Fruit fly (Drosophila melanogaster) whole organism, embryonic: ENCODE measurements around the gene Jhbp7.

ENCODE experiments used
- CG10209 ChIP-seq: fragments of 200-800 bp; sonication (Bioruptor generic); optimal IDR thresholded peaks from 3 replicates; lab custom pipeline; 2017; ENCODE audit warnings: missing biosample characterization, mild to moderate bottlenecking, missing genetic modification characterization, missing genetic modification reagents
- CG10543 ChIP-seq: fragments of 200-800 bp; sonication (Bioruptor generic); optimal IDR thresholded peaks from 3 replicates; lab custom pipeline; 2017; ENCODE audit warnings: missing biosample characterization, mild to moderate bottlenecking, missing genetic modification characterization, moderate library complexity
- CG11723 ChIP-seq: fragments of 200-800 bp; sonication (Bioruptor generic); optimal IDR thresholded peaks from 2 replicates; lab custom pipeline; 2017; ENCODE audit warnings: missing biosample characterization, mild to moderate bottlenecking, missing genetic modification characterization
- CG12104 ChIP-seq: fragments of 200-800 bp; sonication (Bioruptor generic); optimal IDR thresholded peaks from 3 replicates; lab custom pipeline; 2016; ENCODE audit warnings: missing biosample characterization, missing genetic modification characterization
- CG12236 ChIP-seq: fragments of 200-800 bp; sonication (Bioruptor generic); optimal IDR thresholded peaks from 2 replicates; lab custom pipeline; 2016; ENCODE audit warnings: missing biosample characterization, missing genetic modification characterization
- CG14441 ChIP-seq: fragments of 200-800 bp; sonication (Bioruptor generic); IDR thresholded peaks from 2 replicates; pipeline ENCODE4 v1.3.6; 2022; ENCODE audit warnings: missing biosample characterization, missing genetic modification characterization
- CG14965 ChIP-seq: fragments of 200-800 bp; sonication (Bioruptor generic); optimal IDR thresholded peaks from 2 replicates; lab custom pipeline; 2016; ENCODE audit warnings: missing biosample characterization, missing genetic modification characterization, borderline replicate concordance
- CG17186 ChIP-seq: fragments of 200-800 bp; sonication (Bioruptor generic); optimal IDR thresholded peaks from 3 replicates; lab custom pipeline; 2017; ENCODE audit warnings: missing biosample characterization, missing genetic modification reagents, missing genetic modification characterization
- CG2199 ChIP-seq: fragments of 200-800 bp; sonication (Bioruptor generic); IDR thresholded peaks from 3 replicates; pipeline ENCODE4 v1.3.6; 2022; ENCODE audit warnings: missing biosample characterization, missing genetic modification characterization
- CG31441 ChIP-seq: fragments of 200-800 bp; sonication (Bioruptor generic); IDR thresholded peaks from 2 replicates; pipeline ENCODE4 v1.3.6; 2022; ENCODE audit warnings: missing biosample characterization, missing genetic modification characterization
- CG3407 ChIP-seq: fragments of 200-800 bp; sonication (Bioruptor generic); optimal IDR thresholded peaks from 2 replicates; lab custom pipeline; 2018; ENCODE audit warnings: missing biosample characterization, mild to moderate bottlenecking, missing genetic modification characterization
- CG42726 ChIP-seq: fragments of 200-800 bp; sonication (Bioruptor generic); IDR thresholded peaks from 2 replicates; pipeline ENCODE4 v1.3.6; 2022; ENCODE audit warnings: missing biosample characterization, missing genetic modification characterization; ENCODE audit not compliant: partially characterized antibody
- CG5953 ChIP-seq: fragments of 200-800 bp; sonication (Bioruptor generic); IDR thresholded peaks from 2 replicates; pipeline ENCODE4 v1.3.6; 2022; ENCODE audit warnings: missing biosample characterization, missing genetic modification characterization
- CG6175 ChIP-seq: fragments of 200-800 bp; sonication (Bioruptor generic); IDR thresholded peaks from 3 replicates; pipeline ENCODE4 v1.3.6; 2022; ENCODE audit warnings: missing biosample characterization, missing genetic modification characterization
- CG9797 ChIP-seq: fragments of 200-800 bp; sonication (Bioruptor generic); optimal IDR thresholded peaks from 3 replicates; lab custom pipeline; 2018; ENCODE audit warnings: missing biosample characterization, mild to moderate bottlenecking, missing genetic modification characterization
- Camta ChIP-seq: fragments of 200-800 bp; sonication (Bioruptor generic); optimal IDR thresholded peaks from 2 replicates; lab custom pipeline; 2016; ENCODE audit warnings: missing biosample characterization, missing genetic modification characterization
- Ets65A ChIP-seq: fragments of 200-800 bp; sonication (Bioruptor generic); peaks from one replicate; lab custom pipeline; 2016; ENCODE audit warnings: missing biosample characterization, missing genetic modification characterization
- GATAe ChIP-seq: fragments of 200-800 bp; sonication (Bioruptor generic); conservative IDR thresholded peaks from 2 replicates; pipeline ENCODE4 v1.3.6; 2022; ENCODE audit warnings: missing biosample characterization, missing genetic modification characterization
- Gsc ChIP-seq: fragments of 200-800 bp; sonication (Bioruptor generic); IDR thresholded peaks from 2 replicates; pipeline ENCODE4 v1.3.6; 2022; ENCODE audit warnings: missing biosample characterization, missing genetic modification characterization
- HHEX ChIP-seq: fragments of 200-800 bp; sonication (Bioruptor generic); optimal IDR thresholded peaks from 3 replicates; lab custom pipeline; 2017; ENCODE audit warnings: missing biosample characterization, mild to moderate bottlenecking, missing genetic modification characterization, missing genetic modification reagents
- Hmr ChIP-seq: fragments of 200-800 bp; sonication (Bioruptor generic); optimal IDR thresholded peaks from 3 replicates; lab custom pipeline; 2017; ENCODE audit warnings: mild to moderate bottlenecking, missing biosample characterization, missing genetic modification reagents, missing genetic modification characterization
- Hr78 ChIP-seq, 2 experiments: fragments of 200-800 bp in 1 of 2; fragments of >200 bp in 1 of 2; sonication (Bioruptor generic) in 1 of 2; optimal IDR thresholded peaks; 2 replicates each; lab custom pipeline; 2017 to 2019; ENCODE audit warnings: missing biosample characterization in 2 of 2, missing genetic modification characterization in 2 of 2, mild to moderate bottlenecking in 1 of 2, moderate library complexity in 1 of 2
- Jarid2 ChIP-seq: fragments of 200-800 bp; sonication (Bioruptor generic); optimal IDR thresholded peaks from 3 replicates; lab custom pipeline; 2017; ENCODE audit warnings: mild to moderate bottlenecking, missing biosample characterization, missing genetic modification reagents, missing genetic modification characterization
- Lhr ChIP-seq: fragments of 200-800 bp; sonication (Bioruptor generic); optimal IDR thresholded peaks from 3 replicates; lab custom pipeline; 2017; ENCODE audit warnings: mild to moderate bottlenecking, missing biosample characterization, missing genetic modification reagents, missing genetic modification characterization
- Max ChIP-seq: fragments of 200-800 bp; sonication (Bioruptor generic); optimal IDR thresholded peaks from 2 replicates; lab custom pipeline; 2016; ENCODE audit warnings: missing biosample characterization, mild to moderate bottlenecking, missing genetic modification characterization
- Med ChIP-seq: fragments of 200-800 bp; sonication (Bioruptor generic); peaks from one replicate; lab custom pipeline; 2016; ENCODE audit warnings: missing biosample characterization, missing genetic modification characterization, mild to moderate bottlenecking, inconsistent platforms, moderate library complexity
- Pdp1 ChIP-seq, 2 experiments: fragments of 200-800 bp; sonication (Bioruptor generic); optimal IDR thresholded peaks; 3 replicates each; lab custom pipeline; 2016; ENCODE audit warnings: missing biosample characterization in 2 of 2, missing genetic modification characterization in 2 of 2, mild to moderate bottlenecking in 1 of 2, moderate library complexity in 1 of 2
- Ptx1 ChIP-seq: fragments of 200-800 bp; sonication (Bioruptor generic); IDR thresholded peaks from 2 replicates; pipeline ENCODE4 v1.3.6; 2022; ENCODE audit warnings: missing biosample characterization, missing genetic modification characterization
- ara ChIP-seq: fragments of 200-800 bp; sonication (Bioruptor generic); IDR thresholded peaks from 2 replicates; pipeline ENCODE4 v1.3.6; 2022; ENCODE audit warnings: missing biosample characterization, missing genetic modification characterization
- crol ChIP-seq: fragments of 200-800 bp; sonication (Bioruptor generic); IDR thresholded peaks from 2 replicates; pipeline ENCODE4 v1.3.6; 2022; ENCODE audit warnings: missing biosample characterization, missing genetic modification characterization
- exex ChIP-seq: fragments of 200-800 bp; sonication (Bioruptor generic); optimal IDR thresholded peaks from 4 replicates; lab custom pipeline; 2018; ENCODE audit warnings: missing biosample characterization, mild to moderate bottlenecking, missing genetic modification characterization, moderate library complexity
- fd96Cb ChIP-seq: fragments of 200-800 bp; sonication (Bioruptor generic); optimal IDR thresholded peaks from 2 replicates; lab custom pipeline; 2018; ENCODE audit warnings: missing biosample characterization, mild to moderate bottlenecking, missing genetic modification characterization, moderate library complexity
- ken ChIP-seq: fragments of 200-800 bp; sonication (Bioruptor generic); IDR thresholded peaks from 3 replicates; pipeline ENCODE4 v1.3.6; 2022; ENCODE audit warnings: missing biosample characterization, missing genetic modification characterization
- pnt ChIP-seq: fragments of 200-800 bp; sonication (Bioruptor generic); optimal IDR thresholded peaks from 3 replicates; lab custom pipeline; 2016; ENCODE audit warnings: missing biosample characterization, missing genetic modification characterization
- ranshi ChIP-seq: fragments of 200-800 bp; sonication (Bioruptor generic); IDR thresholded peaks from 2 replicates; pipeline ENCODE4 v1.3.6; 2022; ENCODE audit warnings: missing biosample characterization, missing genetic modification characterization
- repo ChIP-seq: fragments of 200-800 bp; sonication (Bioruptor generic); optimal IDR thresholded peaks from 2 replicates; lab custom pipeline; 2016; ENCODE audit warnings: missing biosample characterization, missing genetic modification characterization
- run ChIP-seq: fragments of 200-800 bp; sonication (Bioruptor generic); optimal IDR thresholded peaks from 3 replicates; lab custom pipeline; 2018; ENCODE audit warnings: missing biosample characterization, mild to moderate bottlenecking, missing genetic modification characterization
- schlank ChIP-seq: fragments of 200-800 bp; sonication (Bioruptor generic); optimal IDR thresholded peaks from 2 replicates; lab custom pipeline; 2018; ENCODE audit warnings: missing biosample characterization, mild to moderate bottlenecking, missing genetic modification characterization
- sqz ChIP-seq: fragments of 200-800 bp; sonication (Bioruptor generic); optimal IDR thresholded peaks from 3 replicates; lab custom pipeline; 2018; ENCODE audit warnings: missing biosample characterization, mild to moderate bottlenecking, missing genetic modification characterization
- tio ChIP-seq: fragments of 200-800 bp; sonication (Bioruptor generic); optimal IDR thresholded peaks from 2 replicates; lab custom pipeline; 2017; ENCODE audit warnings: missing biosample characterization, missing genetic modification characterization, inconsistent platforms
- tll ChIP-seq, 2 experiments: fragments of 200-800 bp in 1 of 2; fragments of >200 bp in 1 of 2; sonication (Bioruptor generic) in 1 of 2; optimal IDR thresholded peaks; 2 replicates each; lab custom pipeline; 2017 to 2019; ENCODE audit warnings: missing biosample characterization in 2 of 2, missing genetic modification characterization in 2 of 2, mild to moderate bottlenecking in 1 of 2, moderate library complexity in 1 of 2
- toy ChIP-seq: fragments of 200-800 bp; sonication (Bioruptor generic); IDR thresholded peaks from 2 replicates; pipeline ENCODE4 v1.3.6; 2022; ENCODE audit warnings: missing biosample characterization, missing genetic modification characterization
- twi ChIP-seq: fragments of 200-800 bp; optimal IDR thresholded peaks from 2 replicates; lab custom pipeline; 2019; ENCODE audit warnings: missing biosample characterization, mild to moderate bottlenecking, missing genetic modification characterization, moderate library complexity
- tx ChIP-seq: fragments of 200-800 bp; sonication (Bioruptor generic); optimal IDR thresholded peaks from 2 replicates; lab custom pipeline; 2016; ENCODE audit warnings: missing biosample characterization, missing genetic modification characterization
- vfl ChIP-seq: fragments of 200-800 bp; sonication (Bioruptor generic); optimal IDR thresholded peaks from 2 replicates; lab custom pipeline; 2016; ENCODE audit warnings: missing biosample characterization, missing genetic modification characterization
- vvl ChIP-seq: fragments of 200-800 bp; sonication (Bioruptor generic); IDR thresholded peaks from 2 replicates; pipeline ENCODE4 v1.3.6; 2022; ENCODE audit warnings: missing biosample characterization, missing genetic modification characterization
- wek ChIP-seq: fragments of 200-800 bp; sonication (Bioruptor generic); optimal IDR thresholded peaks from 3 replicates; lab custom pipeline; 2018; ENCODE audit warnings: missing biosample characterization, mild to moderate bottlenecking, missing genetic modification characterization, moderate library complexity

Gene Jhbp7

DNA sequence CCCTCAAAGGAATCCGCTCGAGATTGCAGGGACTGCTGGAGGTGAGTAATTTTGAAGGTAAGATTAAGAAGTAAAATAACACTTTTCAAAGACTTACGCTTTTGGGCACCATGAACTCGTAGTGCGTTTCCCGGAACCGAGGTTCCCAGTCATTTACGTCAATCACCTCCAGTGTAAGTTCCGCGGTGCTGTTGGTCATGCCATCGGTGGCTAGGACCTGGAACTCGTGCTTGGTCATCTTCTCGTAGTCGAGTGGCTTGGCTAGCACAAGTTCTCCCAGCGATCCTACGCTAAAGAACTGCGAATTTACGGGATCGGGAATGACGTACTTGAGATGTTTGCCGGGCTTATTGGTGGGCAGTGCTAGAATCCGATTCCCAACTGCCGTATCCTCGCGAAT is 11.9 kb upstream of the Jhbp7 start:
- no peak for TF ChIP-seq Med (GFP tag; lab: Kevin White, UChicago)
- TF ChIP-seq Ets65A (GFP tag; lab: Kevin White, UChicago) = peak; percentile 91

DNA sequence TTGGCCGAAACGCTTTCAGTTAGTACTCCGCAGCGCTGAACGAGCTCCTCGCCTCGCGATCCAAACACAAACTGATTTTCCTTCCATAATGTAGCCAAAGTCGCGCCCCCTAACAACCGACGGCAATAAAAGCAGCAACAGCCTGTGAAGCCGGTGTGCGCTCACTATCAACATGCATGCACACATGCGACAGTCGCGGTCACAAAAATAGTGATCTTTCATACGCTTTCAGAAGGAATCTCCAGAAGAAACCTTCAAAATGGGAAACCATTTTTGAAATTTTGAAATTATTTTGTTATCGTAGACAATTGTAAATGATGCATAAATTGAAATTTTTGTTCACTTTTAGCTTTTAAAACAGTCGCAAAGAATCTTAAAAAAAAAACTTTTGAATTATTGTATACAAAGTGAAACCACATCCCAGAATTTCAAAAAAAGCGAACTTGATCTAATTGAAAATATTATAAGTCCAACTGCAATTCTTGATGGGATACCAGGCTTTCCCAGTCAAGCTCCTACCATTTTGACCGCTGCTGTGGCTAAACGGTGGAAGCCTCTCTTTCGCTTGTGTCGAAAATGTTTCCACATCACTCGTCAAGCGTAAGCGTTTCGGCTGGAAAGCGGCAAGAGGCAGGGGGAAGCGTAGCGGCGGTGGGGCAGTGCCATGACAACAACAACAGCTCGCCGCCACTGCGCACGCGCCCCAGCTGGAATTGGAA is 5.0 kb upstream of the Jhbp7 start, which contains the start of gene Cad96Cb:
Cad96Cb (minus strand) TSS at position 51 of the 719 bp plus-strand sequence.
- TF ChIP-seq Gsc (GFP tag; lab: Robert Waterston, UW) (no peak), CG6175 (GFP tag; lab: Robert Waterston, UW) (0 out of 3 replicates have a peak, but pooled peaks have one; percentile 41), ranshi (GFP tag; lab: Robert Waterston, UW) (peak; percentile 38; the same call in 1 of the 2 replicates), Pdp1 (GFP tag; optimal IDR thresholded peaks at IDR 0.05; lab: Kevin White, UChicago) (peak; percentile 71 to 81), repo (GFP tag; lab: Kevin White, UChicago) (peak; percentile 25), tx (GFP tag; lab: Kevin White, UChicago) (peak; percentile 75), HHEX (GFP tag; lab: Kevin White, UChicago) (peak; percentile 74), toy (GFP tag; lab: Robert Waterston, UW) (no peak), vfl (GFP tag; lab: Kevin White, UChicago) (no peak), twi (tag; lab: Kevin White, UChicago) (peak; percentile 78), Max (GFP tag; lab: Kevin White, UChicago) (peak; percentile 78), GATAe (GFP tag; lab: Robert Waterston, UW) (no peak), CG14441 (GFP tag; lab: Robert Waterston, UW) (0 out of 2 replicates have a peak, but pooled peaks have one; percentile 11), fd96Cb (peak; percentile 85), CG10543 (GFP tag; lab: Kevin White, UChicago) (no peak), CG3407 (GFP tag; lab: Kevin White, UChicago) (peak; percentile 85), Camta (peak; percentile 86), wek (GFP tag; lab: Kevin White, UChicago) (peak; percentile 35), CG2199 (GFP tag; lab: Robert Waterston, UW) (no peak), CG11723 (peak; percentile 80), exex (tag; lab: Kevin White, UChicago) (no peak), CG17186 (GFP tag; lab: Kevin White, UChicago) (peak; percentile 56), Hr78 (GFP tag; optimal IDR thresholded peaks at IDR 0.05; lab: Kevin White, UChicago) (peak in 1 of 2 experiments; percentile 85), CG12104 (GFP tag; lab: Kevin White, UChicago) (peak; percentile 86), CG31441 (GFP tag; lab: Robert Waterston, UW) (peak; percentile 94), CG14965 (peak; percentile 40), CG42726 (GFP tag; lab: Robert Waterston, UW) (no peak), CG12236 (peak; percentile 83), pnt (GFP tag; lab: Kevin White, UChicago) (peak; percentile 74), Hmr (GFP tag; lab: Kevin White, UChicago) (peak; percentile 58), CG9797 (GFP tag; lab: Kevin White, UChicago) (no peak), Lhr (GFP tag; lab: Kevin White, UChicago) (peak; percentile 68), CG5953 (GFP tag; lab: Robert Waterston, UW) (no peak), run (tag; lab: Kevin White, UChicago) (peak; percentile 72), tio (peak; percentile 91), Jarid2 (peak; percentile 53), crol (peak; percentile 75), Ptx1 (GFP tag; lab: Robert Waterston, UW) (peak; percentile 70), ara (GFP tag; lab: Robert Waterston, UW) (peak; percentile 65; the same call in 1 of the 2 replicates), sqz (GFP tag; lab: Kevin White, UChicago) (peak; percentile 24), vvl (GFP tag; lab: Robert Waterston, UW) (peak; percentile 63), tll (GFP tag; optimal IDR thresholded peaks at IDR 0.05; lab: Kevin White, UChicago) (no peak), CG10209 (peak; percentile 85), ken (GFP tag; lab: Robert Waterston, UW) (peak; percentile 71; the same call in 2 of the 3 replicates), schlank (no peak)
